Worm (Caenorhabditis elegans) whole organism, L3 larva: ENCODE measurements around the gene tbc-16.

Source experiments
- ama-1 ChIP-seq: fragments of 150-350 bp; optimal IDR thresholded peaks from 2 replicates; lab custom pipeline; 2018
- ceh-28 ChIP-seq: fragments of 150-350 bp; optimal IDR thresholded peaks from 2 replicates; lab custom pipeline; 2014; ENCODE audit warnings: missing biosample characterization, missing genetic modification reagents, missing genetic modification characterization
- daf-12 ChIP-seq: fragments of 150-350 bp; optimal IDR thresholded peaks from 2 replicates; lab custom pipeline; 2014; ENCODE audit warnings: missing biosample characterization, missing genetic modification reagents, missing genetic modification characterization
- elt-3 ChIP-seq, 3 experiments: fragments of 150-350 bp in 1 of 3; sonication (generic microtip) in 2 of 3; optimal IDR thresholded peaks; 2 replicates in 2 of 3; 4 replicates in 1 of 3; lab custom pipeline; 2014 to 2017; ENCODE audit warnings: missing biosample characterization in 3 of 3, missing genetic modification characterization in 3 of 3
- fkh-2 ChIP-seq: fragments of 150-350 bp; optimal IDR thresholded peaks from 2 replicates; lab custom pipeline; 2014; ENCODE audit warnings: missing biosample characterization, missing genetic modification reagents, missing genetic modification characterization
- nhr-11 ChIP-seq: fragments of 150-350 bp; optimal IDR thresholded peaks from 2 replicates; lab custom pipeline; 2014; ENCODE audit warnings: missing biosample characterization, missing genetic modification characterization
- nhr-237 ChIP-seq: fragments of 150-350 bp; optimal IDR thresholded peaks from 2 replicates; lab custom pipeline; 2014; ENCODE audit warnings: missing biosample characterization, missing genetic modification characterization
- nhr-77 ChIP-seq: fragments of 150-350 bp; optimal IDR thresholded peaks from 2 replicates; lab custom pipeline; 2014; ENCODE audit warnings: missing biosample characterization, missing genetic modification characterization
- pqm-1 ChIP-seq: fragments of 150-350 bp; optimal IDR thresholded peaks from 2 replicates; lab custom pipeline; 2017; ENCODE audit warnings: missing biosample characterization, missing genetic modification characterization, inconsistent platforms
- sea-2 ChIP-seq: fragments of 150-350 bp; sonication (generic microtip); optimal IDR thresholded peaks from 4 replicates; lab custom pipeline; 2014; ENCODE audit warnings: missing biosample characterization, missing genetic modification reagents, missing genetic modification characterization
- tbx-2 ChIP-seq: sonication (generic microtip); optimal IDR thresholded peaks from 2 replicates; lab custom pipeline; 2016; ENCODE audit warnings: mild to moderate bottlenecking, missing genetic modification characterization, missing compliant biosample characterization
- unc-39 ChIP-seq: sonication (generic microtip); optimal IDR thresholded peaks from 4 replicates; lab custom pipeline; 2017; ENCODE audit warnings: missing biosample characterization, missing genetic modification characterization
- zag-1 ChIP-seq: fragments of 150-350 bp; optimal IDR thresholded peaks from 2 replicates; lab custom pipeline; 2014; ENCODE audit warnings: missing biosample characterization, missing genetic modification characterization

ce11 chrX:5944488-5944887, 47.4 kb downstream of the tbc-16 start, which contains the start of gene acs-17:
- TF ChIP-seq ceh-28: no peak
- no peak for TF ChIP-seq tbx-2 (tag; lab: Kevin White, UChicago)
- no peak for TF ChIP-seq nhr-237 (tag; lab: Kevin White, UChicago)
- TF ChIP-seq pqm-1 (tag; lab: Kevin White, UChicago): no peak
- TF ChIP-seq nhr-11 (tag; lab: Kevin White, UChicago): no peak
- no peak for TF ChIP-seq unc-39 (tag; lab: Kevin White, UChicago)
- no peak for TF ChIP-seq sea-2 (GFP tag; lab: Kevin White, UChicago)
- no peak for TF ChIP-seq daf-12
- TF ChIP-seq ama-1 (lab: Kevin White, UChicago): no peak
- TF ChIP-seq fkh-2 (tag; lab: Kevin White, UChicago): no peak
- no peak for TF ChIP-seq elt-3 (tag; optimal IDR thresholded peaks at IDR 0.05; lab: Kevin White, UChicago)
- no peak for TF ChIP-seq zag-1 (tag; lab: Kevin White, UChicago)
- TF ChIP-seq nhr-77 (tag; lab: Kevin White, UChicago): no peak
